Fruit fly (Drosophila melanogaster) whole organism, embryonic: ENCODE data around the gene Pex16.
A peak's percentile ranks its signal among the peaks of the same experiment; 100 is the strongest.

ENCODE experiments used
- Antp ChIP-seq: fragments of 200-800 bp; sonication (Bioruptor generic); optimal IDR thresholded peaks from 3 replicates; lab custom pipeline; 2016; ENCODE audit warnings: missing biosample characterization, missing genetic modification characterization
- BtbVII ChIP-seq: fragments of 200-800 bp; sonication (Bioruptor generic); optimal IDR thresholded peaks from 3 replicates; lab custom pipeline; 2017; ENCODE audit warnings: missing biosample characterization, mild to moderate bottlenecking, missing genetic modification characterization
- CG10267 ChIP-seq: fragments of 200-800 bp; sonication (Bioruptor generic); optimal IDR thresholded peaks from 2 replicates; lab custom pipeline; 2018; ENCODE audit warnings: missing biosample characterization, mild to moderate bottlenecking, missing genetic modification characterization, moderate library complexity
- CG10366 ChIP-seq: fragments of 200-800 bp; sonication (Bioruptor generic); IDR thresholded peaks from 2 replicates; pipeline ENCODE4 v1.3.6; 2022; ENCODE audit warnings: missing biosample characterization, missing genetic modification characterization
- CG10431 ChIP-seq: fragments of 200-800 bp; sonication (Bioruptor generic); optimal IDR thresholded peaks from 3 replicates; lab custom pipeline; 2018; ENCODE audit warnings: missing biosample characterization, mild to moderate bottlenecking, missing genetic modification characterization
- CG10462 ChIP-seq: fragments of 200-800 bp; sonication (Bioruptor generic); optimal IDR thresholded peaks from 2 replicates; lab custom pipeline; 2016; ENCODE audit warnings: missing biosample characterization, missing genetic modification characterization
- CG11696 ChIP-seq: fragments of 200-800 bp; sonication (Bioruptor generic); IDR thresholded peaks from 2 replicates; pipeline ENCODE4 v1.3.6; 2022; ENCODE audit warnings: missing biosample characterization, missing genetic modification characterization
- CG1603 ChIP-seq: fragments of 200-800 bp; sonication (Bioruptor generic); optimal IDR thresholded peaks from 2 replicates; lab custom pipeline; 2019; ENCODE audit warnings: missing biosample characterization, mild to moderate bottlenecking, missing genetic modification characterization, moderate library complexity
- CG17186 ChIP-seq: fragments of 200-800 bp; sonication (Bioruptor generic); optimal IDR thresholded peaks from 3 replicates; lab custom pipeline; 2017; ENCODE audit warnings: missing biosample characterization, missing genetic modification reagents, missing genetic modification characterization
- CG17361 ChIP-seq: fragments of 200-800 bp; sonication (Bioruptor generic); IDR thresholded peaks from 3 replicates; pipeline ENCODE4 v1.3.6; 2022; ENCODE audit warnings: missing biosample characterization, missing genetic modification characterization
- CG1792 ChIP-seq: fragments of 200-800 bp; sonication (Bioruptor generic); optimal IDR thresholded peaks from 2 replicates; lab custom pipeline; 2016; ENCODE audit warnings: missing biosample characterization, missing genetic modification characterization
- CG18764 ChIP-seq: fragments of 200-800 bp; sonication (Bioruptor generic); optimal IDR thresholded peaks from 3 replicates; lab custom pipeline; 2016; ENCODE audit warnings: missing biosample characterization, missing genetic modification characterization
- CG2202 ChIP-seq: fragments of 200-800 bp; sonication (Bioruptor generic); optimal IDR thresholded peaks from 2 replicates; lab custom pipeline; 2018; ENCODE audit warnings: missing biosample characterization, mild to moderate bottlenecking, missing genetic modification characterization
- CG4328 ChIP-seq: fragments of 200-800 bp; sonication (Bioruptor generic); optimal IDR thresholded peaks from 3 replicates; lab custom pipeline; 2017; ENCODE audit warnings: missing biosample characterization, missing genetic modification reagents, missing genetic modification characterization
- CG7372 ChIP-seq: fragments of 200-800 bp; sonication (Bioruptor generic); IDR thresholded peaks from 2 replicates; pipeline ENCODE4 v1.3.6; 2022; ENCODE audit warnings: missing biosample characterization, missing genetic modification characterization
- CG9609 ChIP-seq: fragments of 200-800 bp; sonication (Bioruptor generic); optimal IDR thresholded peaks from 3 replicates; lab custom pipeline; 2016; ENCODE audit warnings: missing biosample characterization, missing genetic modification characterization
- CG9727 ChIP-seq: fragments of 200-800 bp; sonication (Bioruptor generic); optimal IDR thresholded peaks from 3 replicates; lab custom pipeline; 2017; ENCODE audit warnings: missing biosample characterization, mild to moderate bottlenecking, missing genetic modification characterization
- CG9876 ChIP-seq: fragments of 200-800 bp; sonication (Bioruptor generic); optimal IDR thresholded peaks from 2 replicates; lab custom pipeline; 2016; ENCODE audit warnings: missing biosample characterization, missing genetic modification characterization
- CG9932 ChIP-seq: fragments of 200-800 bp; sonication (Bioruptor generic); IDR thresholded peaks from 2 replicates; pipeline ENCODE4 v1.3.6; 2022; ENCODE audit warnings: missing biosample characterization, missing genetic modification characterization
- Ets65A ChIP-seq: fragments of 200-800 bp; sonication (Bioruptor generic); peaks from one replicate; lab custom pipeline; 2016; ENCODE audit warnings: missing biosample characterization, missing genetic modification characterization
- HLH4C ChIP-seq: fragments of 200-800 bp; sonication (Bioruptor generic); IDR thresholded peaks from 3 replicates; pipeline ENCODE4 v1.3.6; 2022; ENCODE audit warnings: missing biosample characterization, missing genetic modification characterization; ENCODE audit not compliant: partially characterized antibody
- HLHmδ ChIP-seq: fragments of 200-800 bp; sonication (Bioruptor generic); optimal IDR thresholded peaks from 2 replicates; lab custom pipeline; 2018; ENCODE audit warnings: missing biosample characterization, mild to moderate bottlenecking, missing genetic modification characterization, moderate library complexity
- HmgD ChIP-seq: fragments of 200-800 bp; sonication (Bioruptor generic); optimal IDR thresholded peaks from 3 replicates; lab custom pipeline; 2016; ENCODE audit warnings: missing biosample characterization, missing genetic modification characterization
- MTF-1 ChIP-seq: fragments of 200-800 bp; sonication (Bioruptor generic); optimal IDR thresholded peaks from 2 replicates; lab custom pipeline; 2018; ENCODE audit warnings: missing biosample characterization, mild to moderate bottlenecking, missing genetic modification characterization, borderline replicate concordance
- Med ChIP-seq: fragments of 200-800 bp; sonication (Bioruptor generic); peaks from one replicate; lab custom pipeline; 2016; ENCODE audit warnings: missing biosample characterization, missing genetic modification characterization, mild to moderate bottlenecking, inconsistent platforms, moderate library complexity
- Nf-YA ChIP-seq: fragments of 200-800 bp; sonication (Bioruptor generic); IDR thresholded peaks from 2 replicates; pipeline ENCODE4 v1.3.6; 2022; ENCODE audit warnings: missing biosample characterization, missing genetic modification characterization
- Nf-YB ChIP-seq: fragments of 200-800 bp; sonication (Bioruptor generic); optimal IDR thresholded peaks from 3 replicates; lab custom pipeline; 2019; ENCODE audit warnings: missing biosample characterization, mild to moderate bottlenecking, missing genetic modification characterization, moderate library complexity
- Six4 ChIP-seq: fragments of 200-800 bp; sonication (Bioruptor generic); optimal IDR thresholded peaks from 2 replicates; lab custom pipeline; 2016; ENCODE audit warnings: missing biosample characterization, missing genetic modification characterization
- Xrp1 ChIP-seq: fragments of 200-800 bp; sonication (Bioruptor generic); IDR thresholded peaks from 2 replicates; pipeline ENCODE4 v1.3.6; 2022; ENCODE audit warnings: missing biosample characterization, missing genetic modification characterization
- bbx ChIP-seq: fragments of 200-800 bp; sonication (Bioruptor generic); IDR thresholded peaks from 2 replicates; pipeline ENCODE4 v1.3.6; 2022; ENCODE audit warnings: missing biosample characterization, missing genetic modification characterization; ENCODE audit not compliant: partially characterized antibody
- cad ChIP-seq: fragments of >200 bp; optimal IDR thresholded peaks from 2 replicates; lab custom pipeline; 2017; ENCODE audit warnings: missing biosample characterization, missing genetic modification characterization
- ci ChIP-seq: fragments of 200-800 bp; sonication (Bioruptor generic); IDR thresholded peaks from 3 replicates; pipeline ENCODE4 v1.3.6; 2022; ENCODE audit warnings: missing biosample characterization, missing genetic modification characterization
- crc ChIP-seq: fragments of 200-800 bp; sonication (Bioruptor generic); optimal IDR thresholded peaks from 2 replicates; lab custom pipeline; 2016; ENCODE audit warnings: missing biosample characterization, missing genetic modification characterization
- crol ChIP-seq: fragments of 200-800 bp; sonication (Bioruptor generic); IDR thresholded peaks from 2 replicates; pipeline ENCODE4 v1.3.6; 2022; ENCODE audit warnings: missing biosample characterization, missing genetic modification characterization
- dysf ChIP-seq: fragments of 200-800 bp; sonication (Bioruptor generic); IDR thresholded peaks from 3 replicates; pipeline ENCODE4 v1.3.6; 2022; ENCODE audit warnings: missing biosample characterization, missing genetic modification characterization
- ewg ChIP-seq: fragments of 200-800 bp; sonication (Bioruptor generic); optimal IDR thresholded peaks from 3 replicates; lab custom pipeline; 2017; ENCODE audit warnings: mild to moderate bottlenecking, missing biosample characterization, missing genetic modification reagents, missing genetic modification characterization
- gcm ChIP-seq: fragments of 200-800 bp; sonication (Bioruptor generic); optimal IDR thresholded peaks from 2 replicates; lab custom pipeline; 2019; ENCODE audit warnings: missing biosample characterization, mild to moderate bottlenecking, missing genetic modification characterization, moderate library complexity
- grn ChIP-seq: fragments of 200-800 bp; sonication (Bioruptor generic); optimal IDR thresholded peaks from 3 replicates; lab custom pipeline; 2017; ENCODE audit warnings: missing biosample characterization, missing genetic modification characterization
- hkb ChIP-seq, 2 experiments: fragments of 200-800 bp in 1 of 2; fragments of >200 bp in 1 of 2; sonication (Bioruptor generic) in 1 of 2; IDR thresholded peaks in 1 of 2; optimal IDR thresholded peaks in 1 of 2; 2 replicates each; pipeline versions ENCODE4 v1.3.6 to Lab custom; 2017 to 2022; ENCODE audit warnings: missing biosample characterization in 1 of 2, missing genetic modification characterization in 1 of 2
- insv ChIP-seq, 2 experiments: fragments of 200-800 bp; sonication (Bioruptor generic); optimal IDR thresholded peaks; 3 replicates each; lab custom pipeline; 2016 to 2018; ENCODE audit warnings: missing biosample characterization in 2 of 2, missing genetic modification characterization in 2 of 2
- luna ChIP-seq: fragments of 200-800 bp; sonication (Bioruptor generic); optimal IDR thresholded peaks from 2 replicates; lab custom pipeline; 2016; ENCODE audit warnings: missing biosample characterization, missing genetic modification characterization
- mld ChIP-seq: fragments of 200-800 bp; sonication (Bioruptor generic); IDR thresholded peaks from 3 replicates; pipeline ENCODE4 v1.3.6; 2022; ENCODE audit warnings: missing biosample characterization, missing genetic modification characterization; ENCODE audit not compliant: partially characterized antibody
- oc ChIP-seq: fragments of 200-800 bp; sonication (Bioruptor generic); optimal IDR thresholded peaks from 2 replicates; lab custom pipeline; 2018; ENCODE audit warnings: missing biosample characterization, mild to moderate bottlenecking, missing genetic modification characterization, moderate library complexity
- pfk ChIP-seq: fragments of 200-800 bp; sonication (Bioruptor generic); optimal IDR thresholded peaks from 2 replicates; lab custom pipeline; 2018; ENCODE audit warnings: missing biosample characterization, mild to moderate bottlenecking, missing genetic modification characterization, moderate library complexity
- pita ChIP-seq: fragments of 200-800 bp; sonication (Bioruptor generic); optimal IDR thresholded peaks from 2 replicates; lab custom pipeline; 2017; ENCODE audit warnings: missing biosample characterization, mild to moderate bottlenecking, missing genetic modification characterization
- psq ChIP-seq: fragments of 200-800 bp; sonication (Bioruptor generic); optimal IDR thresholded peaks from 2 replicates; lab custom pipeline; 2017; ENCODE audit warnings: missing biosample characterization, missing genetic modification characterization
- run ChIP-seq: fragments of 200-800 bp; sonication (Bioruptor generic); optimal IDR thresholded peaks from 3 replicates; lab custom pipeline; 2018; ENCODE audit warnings: missing biosample characterization, mild to moderate bottlenecking, missing genetic modification characterization
- sqz ChIP-seq: fragments of 200-800 bp; sonication (Bioruptor generic); optimal IDR thresholded peaks from 3 replicates; lab custom pipeline; 2018; ENCODE audit warnings: missing biosample characterization, mild to moderate bottlenecking, missing genetic modification characterization
- twi ChIP-seq: fragments of 200-800 bp; optimal IDR thresholded peaks from 2 replicates; lab custom pipeline; 2019; ENCODE audit warnings: missing biosample characterization, mild to moderate bottlenecking, missing genetic modification characterization, moderate library complexity
- vfl ChIP-seq: fragments of 200-800 bp; sonication (Bioruptor generic); optimal IDR thresholded peaks from 2 replicates; lab custom pipeline; 2016; ENCODE audit warnings: missing biosample characterization, missing genetic modification characterization
- wek ChIP-seq: fragments of 200-800 bp; sonication (Bioruptor generic); optimal IDR thresholded peaks from 3 replicates; lab custom pipeline; 2018; ENCODE audit warnings: missing biosample characterization, mild to moderate bottlenecking, missing genetic modification characterization, moderate library complexity

Gene Pex16

DNA sequence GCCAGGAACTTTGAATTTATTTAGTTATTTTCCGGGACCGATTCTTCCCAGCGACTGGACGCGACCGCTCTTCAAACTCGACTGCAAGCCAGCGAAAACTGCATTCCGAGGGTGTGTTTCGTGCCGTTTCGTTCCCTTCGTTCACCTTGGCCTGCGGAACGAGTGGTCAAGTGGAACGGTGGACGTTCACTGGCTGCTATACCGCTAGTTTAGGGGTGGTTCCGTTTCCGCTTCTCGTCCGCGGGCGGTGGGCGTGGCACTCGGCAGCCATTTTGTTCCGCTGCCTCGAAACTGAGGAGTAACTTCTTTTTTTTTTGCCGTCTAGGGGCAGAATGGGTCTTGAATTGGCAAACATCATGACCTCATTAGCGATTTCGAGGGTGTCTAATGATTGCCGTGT lies 14.6 kb upstream of the Pex16 start, which contains the start of gene Six4 (continued):
- TF ChIP-seq HmgD (GFP tag; lab: Kevin White, UChicago) (no peak), CG9727 (peak; percentile 17), CG17361 (GFP tag; lab: Robert Waterston, UW) (no peak), CG10366 (no peak), CG1792 (GFP tag; lab: Kevin White, UChicago) (no peak), insv (GFP tag; optimal IDR thresholded peaks at IDR 0.05; lab: Kevin White, UChicago) (peak in 1 of 2 experiments; percentile 21), Ets65A (GFP tag; lab: Kevin White, UChicago) (peak; percentile 41), CG4328 (GFP tag; lab: Kevin White, UChicago) (peak; percentile 7), ci (GFP tag; lab: Robert Waterston, UW) (peak; percentile 59; the same call in 2 of the 3 replicates), CG18764 (GFP tag; lab: Kevin White, UChicago) (no peak), wek (GFP tag; lab: Kevin White, UChicago) (peak; percentile 53), bbx (no peak), Xrp1 (GFP tag; lab: Robert Waterston, UW) (no peak), crc (GFP tag; lab: Kevin White, UChicago) (no peak), CG10462 (GFP tag; lab: Kevin White, UChicago) (no peak), CG9876 (GFP tag; lab: Kevin White, UChicago) (no peak), CG17186 (GFP tag; lab: Kevin White, UChicago) (no peak), CG10267 (tag; lab: Kevin White, UChicago) (peak; percentile 12), CG10431 (GFP tag; lab: Kevin White, UChicago) (peak; percentile 35), dysf (GFP tag; lab: Robert Waterston, UW) (no peak), CG9932 (GFP tag; lab: Robert Waterston, UW) (no peak), vfl (no peak), Six4 (GFP tag; lab: Kevin White, UChicago) (peak; percentile 29), mld (GFP tag; lab: Robert Waterston, UW) (no peak), CG7372 (no peak), grn (no peak), hkb (optimal IDR thresholded peaks at IDR 0.05; lab: Kevin White, UChicago) (no peak), hkb (GFP tag; IDR thresholded peaks at IDR 0.05; lab: Robert Waterston, UW) (no peak), oc (tag; lab: Kevin White, UChicago) (no peak), luna (GFP tag; lab: Kevin White, UChicago) (no peak), run (tag; lab: Kevin White, UChicago) (no peak), cad (GFP tag; lab: Kevin White, UChicago) (no peak), Nf-YB (peak; percentile 95), sqz (GFP tag; lab: Kevin White, UChicago) (peak; percentile 54), Nf-YA (GFP tag; lab: Robert Waterston, UW) (0 out of 2 replicates have a peak, but pooled peaks have one; percentile 44), MTF-1 (peak; percentile 32), CG1603 (peak; percentile 5)

DNA sequence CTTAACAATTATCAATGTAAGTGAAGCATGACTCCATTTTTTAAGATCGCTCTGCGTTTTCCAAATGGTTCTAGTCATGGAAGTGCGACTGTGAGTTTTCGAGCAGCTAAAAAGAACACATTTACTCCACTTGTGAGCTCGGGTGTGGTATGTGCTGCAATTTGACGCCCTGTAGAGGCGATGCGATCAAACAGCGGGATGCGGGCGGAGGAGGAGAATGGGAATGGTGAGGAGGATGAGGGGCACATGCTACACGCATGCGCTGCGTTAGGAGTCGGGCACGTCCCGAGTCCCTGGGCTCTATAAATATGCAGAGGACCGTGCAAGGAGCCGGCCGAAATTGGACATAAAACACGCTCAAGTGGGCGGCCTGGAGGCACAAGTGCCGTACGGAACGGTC lies 11.2 kb upstream of the Pex16 start:
- no peak for TF ChIP-seq Antp
- 0 out of 3 replicates have a peak, but pooled peaks have one; percentile 24 for TF ChIP-seq ci (GFP tag; lab: Robert Waterston, UW)
- peak; percentile 35 for TF ChIP-seq Med (GFP tag; lab: Kevin White, UChicago)
- no peak for TF ChIP-seq CG2202 (tag; lab: Kevin White, UChicago)
- no peak for TF ChIP-seq pita
- TF ChIP-seq CG11696 (GFP tag; lab: Robert Waterston, UW) = 0 out of 2 replicates have a peak, but pooled peaks have one; percentile 23
- peak; percentile 52 for TF ChIP-seq HLHmδ (GFP tag; lab: Kevin White, UChicago)
- peak; percentile 30 for TF ChIP-seq Ets65A (GFP tag; lab: Kevin White, UChicago)
- TF ChIP-seq HLH4C (GFP tag; lab: Robert Waterston, UW) = 0 out of 3 replicates have a peak, but pooled peaks have one; percentile 30
- TF ChIP-seq twi (tag; lab: Kevin White, UChicago) = peak; percentile 99
- peak; percentile 3 for TF ChIP-seq pfk (GFP tag; lab: Kevin White, UChicago)
- peak; percentile 46 for TF ChIP-seq ewg (GFP tag; lab: Kevin White, UChicago)
- peak; percentile 23 for TF ChIP-seq Six4 (GFP tag; lab: Kevin White, UChicago)
- TF ChIP-seq psq (GFP tag; lab: Kevin White, UChicago) = no peak
- TF ChIP-seq crol (GFP tag; lab: Robert Waterston, UW) = peak; percentile 91
- no peak for TF ChIP-seq CG9609 (GFP tag; lab: Kevin White, UChicago)
- TF ChIP-seq gcm (GFP tag; lab: Kevin White, UChicago) = peak; percentile 75
- no peak for TF ChIP-seq BtbVII (GFP tag; lab: Kevin White, UChicago)
